Worm (Caenorhabditis elegans): Measurements from ENCODE around the gene smf-3.

ce11 chrIV:2640950-2641349 lies 22.3 kb downstream of the smf-3 start, which contains the start of the genes mdf-2 and nduv-3:
- TF ChIP-seq klf-2 (GFP tag; conservative IDR thresholded peaks at IDR 0.05): no peak
- TF ChIP-seq ztf-29 (GFP tag; IDR thresholded peaks at IDR 0.05): no peak
- TF ChIP-seq tab-1 (GFP tag; IDR thresholded peaks at IDR 0.05): no peak
